Fruit fly (Drosophila melanogaster) ovary, adult (tissue): Measurements from ENCODE around the gene CG18259.

Experiments
- CG17801 ChIP-seq: fragments of 200-800 bp; optimal IDR thresholded peaks from 2 replicates; lab custom pipeline; 2019; ENCODE audit warnings: missing biosample characterization, mild to moderate bottlenecking, missing genetic modification characterization, moderate library complexity; ENCODE audit not compliant: partially characterized antibody

The CG18259 gene

DNA sequence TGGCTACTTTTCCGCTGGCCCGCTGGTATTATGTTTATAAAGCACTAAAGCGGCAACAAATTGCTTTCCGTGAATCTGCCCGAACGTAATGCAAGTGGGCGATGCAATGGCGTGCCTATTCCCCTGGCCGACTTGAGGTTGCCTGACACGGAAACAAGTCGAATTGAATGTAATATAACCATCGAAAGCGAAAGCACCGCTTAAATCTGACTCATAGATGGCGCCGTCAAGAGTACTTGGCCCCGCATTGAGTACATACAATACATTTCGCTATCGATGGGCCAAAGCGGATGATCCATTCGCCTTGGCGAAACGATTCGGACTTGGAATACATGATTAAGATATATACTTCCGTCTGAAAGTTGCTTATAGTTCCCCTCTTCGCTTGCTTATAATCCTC lies 3.0 kb downstream of the CG18259 start:
- no peak for TF ChIP-seq CG17801 (GFP tag; lab: Kevin White, UChicago)

DNA sequence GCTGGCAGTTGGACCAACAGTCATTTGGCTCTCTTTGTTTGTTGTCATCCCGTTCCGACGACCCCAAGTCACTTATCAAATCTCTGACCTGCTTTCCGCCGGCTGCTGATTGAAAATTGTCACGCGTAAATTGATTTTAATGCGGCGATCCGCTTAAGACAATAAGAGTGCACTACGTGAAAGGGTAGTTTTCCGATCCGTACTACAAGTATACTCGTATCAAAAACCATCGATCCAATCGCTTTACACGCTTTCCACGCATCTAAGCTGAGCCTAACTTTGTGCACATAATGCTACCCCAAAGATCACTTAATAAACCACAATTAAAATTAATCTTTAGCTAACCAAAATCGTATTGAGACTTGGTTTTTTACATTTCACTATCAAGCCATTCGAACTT lies 3.6 kb downstream of the CG18259 start:
- TF ChIP-seq CG17801 (GFP tag; lab: Kevin White, UChicago) = no peak

DNA sequence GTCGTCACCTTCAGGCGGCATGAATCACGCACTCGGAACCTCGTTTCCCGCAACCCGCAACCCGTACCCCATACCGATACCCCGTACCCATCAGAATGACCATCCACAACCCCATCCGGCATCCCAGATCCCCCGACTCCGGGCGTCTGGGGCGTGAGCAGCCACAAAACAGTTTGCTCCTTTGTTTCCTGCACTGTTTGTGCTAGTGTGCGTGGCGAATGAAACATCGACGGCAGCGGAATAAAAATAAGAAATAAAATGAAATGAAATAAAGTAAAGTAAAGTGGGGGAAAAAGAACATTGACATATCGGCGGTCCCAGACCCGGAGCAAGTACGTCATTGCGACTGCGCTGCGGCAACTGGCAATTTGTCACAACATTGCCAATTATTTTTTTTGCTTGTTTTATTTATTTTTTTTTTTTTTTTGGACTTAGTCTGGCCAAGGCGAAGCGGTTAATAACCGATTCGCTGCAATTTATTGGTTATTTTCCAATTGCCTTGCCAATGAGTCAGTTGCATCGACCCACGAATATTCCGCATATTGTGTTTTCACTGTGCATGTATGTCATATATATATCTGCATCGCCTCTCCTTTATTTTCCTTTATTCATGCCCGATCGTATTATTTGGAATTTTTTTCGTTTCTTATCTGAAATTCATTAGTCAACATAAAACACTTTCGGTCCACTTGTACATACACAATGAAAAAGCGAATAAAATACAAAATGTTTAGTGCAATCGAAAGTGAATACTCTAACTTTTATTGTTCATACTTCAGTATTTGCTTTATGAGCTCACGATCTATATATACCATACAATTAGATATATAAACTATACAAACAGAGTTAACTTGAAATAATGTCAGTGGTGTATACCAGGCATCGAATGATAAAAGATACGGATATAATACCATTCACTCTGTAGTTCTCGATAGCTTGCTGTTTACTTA lies 6.0 kb downstream of the CG18259 start:
- no peak for TF ChIP-seq CG17801 (GFP tag; lab: Kevin White, UChicago)

DNA sequence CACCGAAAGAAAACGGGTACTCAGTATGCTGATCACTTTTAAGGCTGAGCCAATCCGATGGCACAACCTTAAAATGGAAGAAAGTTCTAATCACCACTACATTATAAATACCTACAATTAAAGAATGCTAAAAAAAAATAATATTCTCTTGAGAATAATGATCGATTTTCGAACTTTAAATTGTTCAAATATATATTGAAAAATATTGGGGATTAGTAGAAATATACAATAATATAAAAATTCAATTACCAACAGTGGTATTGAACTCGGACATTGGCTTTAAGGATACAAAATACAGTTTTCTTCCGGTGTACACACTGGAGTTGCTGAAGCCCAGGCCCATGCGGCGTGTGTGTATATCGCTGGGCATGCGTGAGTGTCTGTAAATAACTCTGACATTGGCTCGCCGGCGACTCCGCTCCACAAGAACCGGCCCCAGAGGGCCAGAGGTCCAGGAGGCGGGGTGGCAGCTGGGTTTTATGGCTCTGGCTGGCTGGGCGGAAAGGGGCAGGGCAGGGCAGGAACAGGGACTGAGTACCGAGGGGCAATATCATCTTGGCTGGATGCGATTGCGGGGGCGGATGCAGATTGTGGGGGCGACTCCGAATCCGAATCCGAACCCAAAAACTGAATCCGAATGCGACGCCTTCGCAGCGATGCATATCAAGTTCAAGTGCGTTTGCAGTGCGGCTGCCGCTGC lies 7.3 kb downstream of the CG18259 start:
- TF ChIP-seq CG17801 (GFP tag; lab: Kevin White, UChicago) = no peak

DNA sequence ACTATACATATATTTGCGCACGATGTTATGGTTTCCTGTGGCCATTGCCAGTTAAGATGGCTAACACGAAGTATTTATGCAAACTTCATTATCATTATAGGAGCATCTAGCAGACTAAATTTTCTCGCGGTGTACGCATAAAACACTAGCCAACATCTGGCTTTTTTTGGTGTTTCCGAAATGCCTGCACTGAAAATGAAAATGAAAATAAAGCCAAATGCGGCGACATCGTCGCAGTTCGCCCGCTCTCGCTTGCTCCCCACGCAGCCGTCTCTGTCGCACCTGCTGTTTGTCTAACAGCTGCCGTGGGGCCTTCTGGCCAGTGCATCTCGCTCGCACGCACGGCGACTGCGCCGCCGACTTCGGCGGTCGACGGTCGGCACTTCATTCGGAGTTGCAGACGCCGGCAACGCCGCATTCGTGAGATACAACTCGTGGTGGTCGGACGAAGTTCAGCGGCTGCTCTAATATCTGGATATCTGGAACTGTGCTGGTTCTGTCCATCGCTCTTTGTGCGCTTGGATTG lies 8.4 kb downstream of the CG18259 start, which contains the start of gene CG6891:
Gene CG6891, plus strand, starts transcription at position 411 of the 526 bp plus-strand sequence.
- TF ChIP-seq CG17801 (GFP tag; lab: Kevin White, UChicago) = peak; percentile 6

DNA sequence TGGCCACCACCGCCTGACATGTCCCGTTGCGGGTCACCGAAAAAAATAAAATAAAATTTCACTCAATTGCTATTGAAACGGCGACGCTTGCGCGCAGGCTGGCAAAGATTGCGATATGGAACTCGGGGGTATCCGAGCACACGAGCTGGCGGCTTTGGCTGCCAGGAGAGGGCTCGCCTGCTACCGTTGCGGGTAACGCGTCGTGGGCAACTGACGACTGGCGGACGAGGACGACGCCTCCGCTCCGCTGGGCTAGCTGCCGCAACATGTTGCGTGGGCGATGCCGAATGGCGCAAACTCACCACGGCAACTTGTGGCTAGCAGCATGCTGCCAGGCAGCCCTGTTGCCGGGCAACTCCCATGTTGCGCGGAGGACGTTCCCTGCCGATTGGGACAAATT lies 9.5 kb downstream of the CG18259 start, which contains the start of gene CCKLR-17D3:
Gene CCKLR-17D3, minus strand, starts transcription at position 211 of the 400 bp plus-strand sequence.
- no peak for TF ChIP-seq CG17801 (GFP tag; lab: Kevin White, UChicago)

DNA sequence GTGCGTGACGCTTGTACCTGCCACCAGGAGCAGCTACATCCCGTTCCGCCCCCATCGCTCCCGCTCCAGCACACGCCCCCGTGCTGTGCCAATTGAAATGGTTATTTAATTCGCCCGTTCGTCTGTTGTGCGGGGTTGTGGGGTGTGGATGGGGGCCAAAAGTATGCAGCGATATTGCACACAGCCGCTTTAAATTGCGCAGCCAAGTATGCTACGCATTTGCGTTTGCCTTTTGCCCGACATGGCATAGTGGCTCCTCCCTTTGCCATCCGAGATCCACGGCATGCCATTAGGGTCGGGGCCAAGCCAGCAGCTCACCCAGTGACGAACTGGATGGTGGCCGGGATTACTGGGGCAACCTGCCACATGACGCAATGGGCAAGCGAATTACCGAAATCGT lies 11.3 kb downstream of the CG18259 start:
- TF ChIP-seq CG17801 (GFP tag; lab: Kevin White, UChicago) = no peak

DNA sequence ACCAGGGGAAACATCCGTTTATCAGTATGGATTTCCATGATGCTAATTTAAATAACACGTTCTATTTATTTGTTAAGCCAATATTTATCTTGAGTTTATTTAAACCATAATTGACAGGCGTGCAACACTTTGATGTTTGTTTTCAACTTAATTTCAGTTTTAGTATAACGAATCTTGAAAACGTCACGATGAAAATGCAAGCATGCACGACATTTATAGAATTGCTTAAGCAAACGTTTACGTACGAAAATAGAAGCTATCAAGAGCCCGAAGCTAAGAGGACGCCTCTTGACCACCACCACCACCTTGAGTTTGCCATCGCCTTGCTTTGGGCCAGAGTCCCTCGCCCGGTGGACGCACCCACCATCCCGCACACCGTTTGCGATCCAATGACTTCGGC lies 11.9 kb downstream of the CG18259 start:
- TF ChIP-seq CG17801 (GFP tag; lab: Kevin White, UChicago) = no peak

DNA sequence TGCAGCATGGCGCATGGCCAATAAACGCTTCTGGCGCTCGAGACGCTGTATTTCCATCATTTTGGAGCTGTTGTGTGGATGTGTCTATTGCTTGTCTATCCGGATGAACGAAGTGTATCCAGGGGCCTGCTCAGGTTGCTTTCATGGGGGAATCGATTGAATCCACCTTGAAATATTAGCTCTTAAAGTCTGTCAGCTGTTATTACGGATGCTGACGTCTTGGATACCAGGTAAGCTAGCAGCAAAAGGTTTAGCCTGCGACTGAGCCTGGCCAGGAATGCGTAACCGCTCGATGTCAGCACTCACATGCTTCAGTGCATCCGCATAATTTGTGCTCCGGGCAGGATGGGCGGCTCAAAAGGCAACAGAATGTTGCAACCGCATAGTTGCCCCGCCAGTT lies 35.1 kb downstream of the CG18259 start, which contains the start of gene CG12609:
Gene CG12609, minus strand, starts transcription at position 101 of the 400 bp plus-strand sequence.
- TF ChIP-seq CG17801 (GFP tag; lab: Kevin White, UChicago) = no peak

DNA sequence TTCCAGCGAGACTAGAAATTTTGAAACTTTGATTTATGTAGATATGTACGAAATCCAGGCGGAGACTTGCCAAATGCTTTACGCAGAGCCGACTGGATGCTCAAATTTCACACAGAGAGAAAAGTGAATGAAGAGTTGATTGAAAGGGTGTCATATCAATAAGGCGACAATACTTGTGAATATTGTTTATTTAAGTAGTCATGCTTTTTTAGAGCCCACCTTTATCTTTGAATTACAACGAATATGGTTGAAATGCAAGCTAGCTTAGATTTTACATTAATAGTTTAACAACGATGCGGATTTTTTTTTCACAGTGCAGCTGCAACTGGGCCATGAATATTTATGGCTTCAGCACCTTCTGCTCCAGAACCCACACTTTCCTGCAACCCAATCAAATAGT lies 43.5 kb downstream of the CG18259 start, which contains the start of gene CG6873:
Gene CG6873, minus strand, starts transcription at position 101 of the 400 bp plus-strand sequence.
- TF ChIP-seq CG17801 (GFP tag; lab: Kevin White, UChicago) = no peak
